Fruit fly (Drosophila melanogaster) whole organism, embryonic: ENCODE data around the gene Rcd-1r.

Experiments
- Bdp1 ChIP-seq: fragments of 200-800 bp; sonication (Bioruptor generic); optimal IDR thresholded peaks from 3 replicates; lab custom pipeline; 2016; ENCODE audit warnings: missing biosample characterization, missing genetic modification characterization
- BtbVII ChIP-seq: fragments of 200-800 bp; sonication (Bioruptor generic); optimal IDR thresholded peaks from 3 replicates; lab custom pipeline; 2017; ENCODE audit warnings: missing biosample characterization, mild to moderate bottlenecking, missing genetic modification characterization
- CG10321 ChIP-seq: fragments of 200-800 bp; sonication (Bioruptor generic); IDR thresholded peaks from 2 replicates; pipeline ENCODE4 v1.3.6; 2022; ENCODE audit warnings: missing biosample characterization, missing genetic modification characterization
- CG10543 ChIP-seq: fragments of 200-800 bp; sonication (Bioruptor generic); optimal IDR thresholded peaks from 3 replicates; lab custom pipeline; 2017; ENCODE audit warnings: missing biosample characterization, mild to moderate bottlenecking, missing genetic modification characterization, moderate library complexity
- CG13624 ChIP-seq: fragments of 200-800 bp; sonication (Bioruptor generic); optimal IDR thresholded peaks from 2 replicates; lab custom pipeline; 2016; ENCODE audit warnings: missing biosample characterization, missing genetic modification characterization
- CG1603 ChIP-seq: fragments of 200-800 bp; sonication (Bioruptor generic); optimal IDR thresholded peaks from 2 replicates; lab custom pipeline; 2019; ENCODE audit warnings: missing biosample characterization, mild to moderate bottlenecking, missing genetic modification characterization, moderate library complexity
- CG1792 ChIP-seq: fragments of 200-800 bp; sonication (Bioruptor generic); optimal IDR thresholded peaks from 2 replicates; lab custom pipeline; 2016; ENCODE audit warnings: missing biosample characterization, missing genetic modification characterization
- CG18599 ChIP-seq: fragments of 200-800 bp; sonication (Bioruptor generic); optimal IDR thresholded peaks from 3 replicates; lab custom pipeline; 2017; ENCODE audit warnings: missing biosample characterization, missing genetic modification characterization, mild to moderate bottlenecking, moderate library complexity, missing genetic modification reagents
- CG2116 ChIP-seq: fragments of 200-800 bp; sonication (Bioruptor generic); optimal IDR thresholded peaks from 3 replicates; lab custom pipeline; 2018; ENCODE audit warnings: missing biosample characterization, mild to moderate bottlenecking, missing genetic modification characterization
- CG2678 ChIP-seq: fragments of 200-800 bp; sonication (Bioruptor generic); optimal IDR thresholded peaks from 3 replicates; lab custom pipeline; 2019; ENCODE audit warnings: missing biosample characterization, mild to moderate bottlenecking, missing genetic modification characterization, moderate library complexity
- CG30020 ChIP-seq: fragments of 200-800 bp; optimal IDR thresholded peaks from 2 replicates; lab custom pipeline; 2019; ENCODE audit warnings: missing biosample characterization, mild to moderate bottlenecking, missing genetic modification characterization, moderate library complexity
- CG31224 ChIP-seq: fragments of 200-800 bp; sonication (Bioruptor generic); IDR thresholded peaks from 2 replicates; pipeline ENCODE4 v1.3.6; 2022; ENCODE audit warnings: missing biosample characterization, missing genetic modification characterization
- CG34376 ChIP-seq: fragments of 200-800 bp; sonication (Bioruptor generic); optimal IDR thresholded peaks from 2 replicates; lab custom pipeline; 2018; ENCODE audit warnings: missing biosample characterization, mild to moderate bottlenecking, missing genetic modification characterization
- CG7839 ChIP-seq: fragments of 200-800 bp; sonication (Bioruptor generic); optimal IDR thresholded peaks from 3 replicates; lab custom pipeline; 2018; ENCODE audit warnings: missing biosample characterization, mild to moderate bottlenecking, missing genetic modification characterization, moderate library complexity
- D19B ChIP-seq: fragments of 200-800 bp; sonication (Bioruptor generic); optimal IDR thresholded peaks from 2 replicates; lab custom pipeline; 2017; ENCODE audit warnings: missing biosample characterization, mild to moderate bottlenecking, missing genetic modification characterization
- Eip74EF ChIP-seq, 2 experiments: fragments of 200-800 bp in 1 of 2; fragments of >200 bp in 1 of 2; sonication (Bioruptor generic) in 1 of 2; optimal IDR thresholded peaks; 2 replicates each; lab custom pipeline; 2017 to 2019; ENCODE audit warnings: missing biosample characterization in 2 of 2, missing genetic modification characterization in 2 of 2, mild to moderate bottlenecking in 1 of 2, moderate library complexity in 1 of 2
- Hmx ChIP-seq: fragments of 200-800 bp; sonication (Bioruptor generic); optimal IDR thresholded peaks from 2 replicates; lab custom pipeline; 2016; ENCODE audit warnings: missing biosample characterization, missing genetic modification characterization
- MESR4 ChIP-seq: fragments of 200-800 bp; sonication (Bioruptor generic); optimal IDR thresholded peaks from 2 replicates; lab custom pipeline; 2018; ENCODE audit warnings: missing biosample characterization, mild to moderate bottlenecking, missing genetic modification characterization, moderate library complexity
- Med ChIP-seq: fragments of 200-800 bp; sonication (Bioruptor generic); peaks from one replicate; lab custom pipeline; 2016; ENCODE audit warnings: missing biosample characterization, missing genetic modification characterization, mild to moderate bottlenecking, inconsistent platforms, moderate library complexity
- NC2α ChIP-seq: fragments of 200-800 bp; sonication (Bioruptor generic); optimal IDR thresholded peaks from 2 replicates; lab custom pipeline; 2016; ENCODE audit warnings: missing biosample characterization, missing genetic modification characterization
- NFAT ChIP-seq: fragments of 200-800 bp; sonication (Bioruptor generic); IDR thresholded peaks from 2 replicates; pipeline ENCODE4 v1.3.6; 2022; ENCODE audit warnings: missing biosample characterization, missing genetic modification characterization
- PHDP ChIP-seq: fragments of 200-800 bp; sonication (Bioruptor generic); optimal IDR thresholded peaks from 3 replicates; lab custom pipeline; 2018; ENCODE audit warnings: missing biosample characterization, mild to moderate bottlenecking, missing genetic modification characterization, moderate library complexity
- Pdp1 ChIP-seq, 2 experiments: fragments of 200-800 bp; sonication (Bioruptor generic); optimal IDR thresholded peaks; 3 replicates each; lab custom pipeline; 2016; ENCODE audit warnings: missing biosample characterization in 2 of 2, missing genetic modification characterization in 2 of 2, mild to moderate bottlenecking in 1 of 2, moderate library complexity in 1 of 2
- aop ChIP-seq: fragments of 200-800 bp; sonication (Bioruptor generic); IDR thresholded peaks from 2 replicates; pipeline ENCODE4 v1.3.6; 2022; ENCODE audit warnings: missing biosample characterization, missing genetic modification characterization
- ash1 ChIP-seq: fragments of 200-800 bp; sonication (Bioruptor generic); optimal IDR thresholded peaks from 2 replicates; lab custom pipeline; 2018; ENCODE audit warnings: missing biosample characterization, mild to moderate bottlenecking, missing genetic modification characterization
- chinmo ChIP-seq: fragments of 200-800 bp; sonication (Bioruptor generic); IDR thresholded peaks from 4 replicates; pipeline ENCODE4 v1.3.6; 2022; ENCODE audit warnings: missing biosample characterization, missing genetic modification characterization; ENCODE audit not compliant: partially characterized antibody
- exex ChIP-seq: fragments of 200-800 bp; sonication (Bioruptor generic); optimal IDR thresholded peaks from 4 replicates; lab custom pipeline; 2018; ENCODE audit warnings: missing biosample characterization, mild to moderate bottlenecking, missing genetic modification characterization, moderate library complexity
- fru ChIP-seq: fragments of >200 bp; optimal IDR thresholded peaks from 2 replicates; lab custom pipeline; 2017
- fu2 ChIP-seq: fragments of 200-800 bp; sonication (Bioruptor generic); optimal IDR thresholded peaks from 2 replicates; lab custom pipeline; 2016; ENCODE audit warnings: missing biosample characterization, missing genetic modification characterization
- gcm2 ChIP-seq: fragments of 200-800 bp; sonication (Bioruptor generic); optimal IDR thresholded peaks from 2 replicates; lab custom pipeline; 2016; ENCODE audit warnings: missing biosample characterization, missing genetic modification characterization
- grn ChIP-seq: fragments of 200-800 bp; sonication (Bioruptor generic); optimal IDR thresholded peaks from 3 replicates; lab custom pipeline; 2017; ENCODE audit warnings: missing biosample characterization, missing genetic modification characterization
- gro ChIP-seq: fragments of 200-800 bp; sonication (Bioruptor generic); optimal IDR thresholded peaks from 2 replicates; lab custom pipeline; 2016; ENCODE audit warnings: missing biosample characterization, missing genetic modification characterization
- her ChIP-seq: fragments of 200-800 bp; sonication (Bioruptor generic); optimal IDR thresholded peaks from 2 replicates; lab custom pipeline; 2016; ENCODE audit warnings: missing biosample characterization, missing genetic modification characterization
- hkb ChIP-seq, 2 experiments: fragments of 200-800 bp in 1 of 2; fragments of >200 bp in 1 of 2; sonication (Bioruptor generic) in 1 of 2; IDR thresholded peaks in 1 of 2; optimal IDR thresholded peaks in 1 of 2; 2 replicates each; pipeline versions ENCODE4 v1.3.6 to Lab custom; 2017 to 2022; ENCODE audit warnings: missing biosample characterization in 1 of 2, missing genetic modification characterization in 1 of 2
- ind ChIP-seq: fragments of 200-800 bp; sonication (Bioruptor generic); optimal IDR thresholded peaks from 3 replicates; lab custom pipeline; 2016; ENCODE audit warnings: missing biosample characterization, missing genetic modification characterization
- lab ChIP-seq: fragments of 200-800 bp; sonication (Bioruptor generic); optimal IDR thresholded peaks from 3 replicates; lab custom pipeline; 2017; ENCODE audit warnings: missing biosample characterization, missing genetic modification characterization, mild to moderate bottlenecking, moderate library complexity, missing genetic modification reagents
- mirr ChIP-seq: fragments of 200-800 bp; sonication (Bioruptor generic); optimal IDR thresholded peaks from 3 replicates; lab custom pipeline; 2018; ENCODE audit warnings: missing biosample characterization, mild to moderate bottlenecking, missing genetic modification characterization
- nmo ChIP-seq: fragments of 200-800 bp; sonication (Bioruptor generic); optimal IDR thresholded peaks from 2 replicates; lab custom pipeline; 2018; ENCODE audit warnings: missing biosample characterization, mild to moderate bottlenecking, missing genetic modification characterization, moderate library complexity
- sc ChIP-seq, 3 experiments: fragments of >200 bp in 2 of 3; fragments of 200-800 bp in 1 of 3; sonication (Bioruptor generic) in 1 of 3; optimal IDR thresholded peaks; 2 replicates in 2 of 3; 3 replicates in 1 of 3; lab custom pipeline; 2017; ENCODE audit warnings: mild to moderate bottlenecking in 1 of 3, missing biosample characterization in 1 of 3, missing genetic modification characterization in 1 of 3, missing genetic modification reagents in 1 of 3
- sd ChIP-seq: fragments of 200-800 bp; sonication (Bioruptor generic); optimal IDR thresholded peaks from 3 replicates; lab custom pipeline; 2018; ENCODE audit warnings: missing biosample characterization, mild to moderate bottlenecking, missing genetic modification characterization, moderate library complexity
- sens ChIP-seq: fragments of 200-800 bp; sonication (Bioruptor generic); peaks from one replicate; lab custom pipeline; 2016; ENCODE audit warnings: missing biosample characterization, missing genetic modification characterization
- sqz ChIP-seq: fragments of 200-800 bp; sonication (Bioruptor generic); optimal IDR thresholded peaks from 3 replicates; lab custom pipeline; 2018; ENCODE audit warnings: missing biosample characterization, mild to moderate bottlenecking, missing genetic modification characterization
- sug ChIP-seq: fragments of 200-800 bp; optimal IDR thresholded peaks from 2 replicates; lab custom pipeline; 2019; ENCODE audit warnings: missing biosample characterization, mild to moderate bottlenecking, missing genetic modification characterization, moderate library complexity
- tio ChIP-seq: fragments of 200-800 bp; sonication (Bioruptor generic); optimal IDR thresholded peaks from 2 replicates; lab custom pipeline; 2017; ENCODE audit warnings: missing biosample characterization, missing genetic modification characterization, inconsistent platforms
- tx ChIP-seq: fragments of 200-800 bp; sonication (Bioruptor generic); optimal IDR thresholded peaks from 2 replicates; lab custom pipeline; 2016; ENCODE audit warnings: missing biosample characterization, missing genetic modification characterization
- usp ChIP-seq: fragments of >200 bp; optimal IDR thresholded peaks from 2 replicates; lab custom pipeline; 2017; ENCODE audit warnings: missing biosample characterization, missing genetic modification characterization
- vnd ChIP-seq: fragments of 200-800 bp; sonication (Bioruptor generic); IDR thresholded peaks from 3 replicates; pipeline ENCODE4 v1.3.6; 2022; ENCODE audit warnings: missing biosample characterization, missing genetic modification characterization; ENCODE audit not compliant: partially characterized antibody

Rcd-1r gene

dm6 chr2L:8987251-8987937, 26.5 kb downstream of the Rcd-1r start:
- TF ChIP-seq nmo (GFP tag; lab: Kevin White, UChicago) (no peak), gro (GFP tag; lab: Kevin White, UChicago) (peak; percentile 14), tx (GFP tag; lab: Kevin White, UChicago) (no peak), exex (tag; lab: Kevin White, UChicago) (peak; percentile 93), CG2678 (peak; percentile 10), NFAT (GFP tag; lab: Robert Waterston, UW) (no peak), CG31224 (GFP tag; lab: Robert Waterston, UW) (no peak), Bdp1 (no peak), mirr (GFP tag; lab: Kevin White, UChicago) (peak; percentile 84), fu2 (GFP tag; lab: Kevin White, UChicago) (no peak), grn (GFP tag; lab: Kevin White, UChicago) (peak; percentile 31), CG13624 (no peak), sug (tag; lab: Kevin White, UChicago) (peak; percentile 83), chinmo (GFP tag; lab: Robert Waterston, UW) (0 out of 4 replicates have a peak, but pooled peaks have one; percentile 44), aop (no peak), lab (GFP tag; lab: Kevin White, UChicago) (peak; percentile 15), sens (GFP tag; lab: Kevin White, UChicago) (peak; percentile 64), gcm2 (GFP tag; lab: Kevin White, UChicago) (no peak), Med (GFP tag; lab: Kevin White, UChicago) (peak; percentile 41), PHDP (tag; lab: Kevin White, UChicago) (no peak), sd (tag; lab: Kevin White, UChicago) (peak; percentile 79), CG18599 (GFP tag; lab: Kevin White, UChicago) (peak; percentile 25), Pdp1 (GFP tag; optimal IDR thresholded peaks at IDR 0.05; lab: Kevin White, UChicago) (peak in 1 of 2 experiments; percentile 85), usp (GFP tag; lab: Kevin White, UChicago) (no peak), tio (GFP tag; lab: Kevin White, UChicago) (no peak), CG10321 (GFP tag; lab: Robert Waterston, UW) (no peak), CG2116 (no peak), BtbVII (GFP tag; lab: Kevin White, UChicago) (peak; percentile 32), CG10543 (GFP tag; lab: Kevin White, UChicago) (peak; percentile 13), CG34376 (GFP tag; lab: Kevin White, UChicago) (peak; percentile 98), Eip74EF (GFP tag; optimal IDR thresholded peaks at IDR 0.05; lab: Kevin White, UChicago) (peak in 1 of 2 experiments; percentile 67)
- TF ChIP-seq, all 482 proteins: peak for 17

dm6 chr2L:8984614-8985318, 29.1 kb downstream of the Rcd-1r start, which contains the start of gene CG13101:
TSS of gene CG13101 (minus strand) at chr2L:8984872.
- TF ChIP-seq fru (lab: Kevin White, UChicago) (no peak), vnd (GFP tag; lab: Robert Waterston, UW) (no peak), ash1 (GFP tag; lab: Kevin White, UChicago) (no peak), CG1603 (tag; lab: Kevin White, UChicago) (peak; percentile 81), Bdp1 (peak; percentile 77), MESR4 (peak; percentile 42), sc (optimal IDR thresholded peaks at IDR 0.05; lab: Kevin White, UChicago) (no peak), sc (GFP tag; optimal IDR thresholded peaks at IDR 0.05; lab: Kevin White, UChicago) (peak; percentile 85), NC2α (peak; percentile 67), ind (GFP tag; lab: Kevin White, UChicago) (peak; percentile 90), sqz (GFP tag; lab: Kevin White, UChicago) (peak; percentile 92), Hmx (peak; percentile 71), her (GFP tag; lab: Kevin White, UChicago) (peak; percentile 66), CG7839 (peak; percentile 95), D19B (GFP tag; lab: Kevin White, UChicago) (peak; percentile 77), hkb (optimal IDR thresholded peaks at IDR 0.05; lab: Kevin White, UChicago) (no peak), hkb (GFP tag; IDR thresholded peaks at IDR 0.05; lab: Robert Waterston, UW) (peak; percentile 95), CG1792 (GFP tag; lab: Kevin White, UChicago) (peak; percentile 72), CG30020 (tag; lab: Kevin White, UChicago) (peak; percentile 61)
